Fruit fly (Drosophila melanogaster) whole organism, embryonic: Measurements from ENCODE around the gene CG3104.

Experiments used
- Aef1 ChIP-seq: fragments of 200-800 bp; sonication (Bioruptor generic); IDR thresholded peaks from 3 replicates; pipeline ENCODE4 v1.3.6; 2022; ENCODE audit warnings: missing biosample characterization, missing genetic modification characterization
- Bgb ChIP-seq: fragments of 200-800 bp; sonication (Bioruptor generic); IDR thresholded peaks from 2 replicates; pipeline ENCODE4 v1.3.6; 2022; ENCODE audit warnings: missing biosample characterization, missing genetic modification characterization; ENCODE audit not compliant: partially characterized antibody
- CG10209 ChIP-seq: fragments of 200-800 bp; sonication (Bioruptor generic); optimal IDR thresholded peaks from 3 replicates; lab custom pipeline; 2017; ENCODE audit warnings: missing biosample characterization, mild to moderate bottlenecking, missing genetic modification characterization, missing genetic modification reagents
- CG10543 ChIP-seq: fragments of 200-800 bp; sonication (Bioruptor generic); optimal IDR thresholded peaks from 3 replicates; lab custom pipeline; 2017; ENCODE audit warnings: missing biosample characterization, mild to moderate bottlenecking, missing genetic modification characterization, moderate library complexity
- CG11456 ChIP-seq: fragments of 200-800 bp; sonication (Bioruptor generic); IDR thresholded peaks from 3 replicates; pipeline ENCODE4 v1.3.6; 2022; ENCODE audit warnings: missing biosample characterization, missing genetic modification characterization
- CG13123 ChIP-seq: fragments of 200-800 bp; sonication (Bioruptor generic); optimal IDR thresholded peaks from 2 replicates; lab custom pipeline; 2016; ENCODE audit warnings: missing biosample characterization, missing genetic modification characterization
- CG13894 ChIP-seq: fragments of 200-800 bp; sonication (Bioruptor generic); optimal IDR thresholded peaks from 3 replicates; lab custom pipeline; 2018; ENCODE audit warnings: missing biosample characterization, mild to moderate bottlenecking, missing genetic modification characterization, moderate library complexity
- CG14014 ChIP-seq: fragments of 200-800 bp; sonication (Bioruptor generic); IDR thresholded peaks from 2 replicates; pipeline ENCODE4 v1.3.6; 2022; ENCODE audit warnings: missing biosample characterization, missing genetic modification characterization
- CG2875 ChIP-seq: fragments of 200-800 bp; sonication (Bioruptor generic); optimal IDR thresholded peaks from 2 replicates; lab custom pipeline; 2017; ENCODE audit warnings: missing biosample characterization, mild to moderate bottlenecking, missing genetic modification characterization, missing genetic modification reagents
- CG30431 ChIP-seq: fragments of 200-800 bp; sonication (Bioruptor generic); optimal IDR thresholded peaks from 2 replicates; lab custom pipeline; 2017; ENCODE audit warnings: missing biosample characterization, missing genetic modification characterization
- CG4360 ChIP-seq: fragments of 200-800 bp; sonication (Bioruptor generic); IDR thresholded peaks from 2 replicates; pipeline ENCODE4 v1.3.6; 2022; ENCODE audit warnings: missing biosample characterization, missing genetic modification characterization
- CG6272 ChIP-seq: fragments of 200-800 bp; sonication (Bioruptor generic); IDR thresholded peaks from 2 replicates; pipeline ENCODE4 v1.3.6; 2022; ENCODE audit warnings: missing biosample characterization, missing genetic modification characterization
- CG6854 ChIP-seq: fragments of 200-800 bp; sonication (Bioruptor generic); optimal IDR thresholded peaks from 3 replicates; lab custom pipeline; 2017; ENCODE audit warnings: missing biosample characterization, mild to moderate bottlenecking, missing genetic modification characterization
- CG7963 ChIP-seq: fragments of 200-800 bp; sonication (Bioruptor generic); IDR thresholded peaks from 3 replicates; pipeline ENCODE4 v1.3.6; 2022; ENCODE audit warnings: missing biosample characterization, missing genetic modification characterization; ENCODE audit not compliant: partially characterized antibody
- CG8089 ChIP-seq: fragments of 200-800 bp; sonication (Bioruptor generic); optimal IDR thresholded peaks from 3 replicates; lab custom pipeline; 2016; ENCODE audit warnings: missing biosample characterization, missing genetic modification characterization
- CG8281 ChIP-seq: fragments of 200-800 bp; sonication (Bioruptor generic); optimal IDR thresholded peaks from 2 replicates; lab custom pipeline; 2018; ENCODE audit warnings: missing biosample characterization, mild to moderate bottlenecking, missing genetic modification characterization, moderate library complexity
- D ChIP-seq, 2 experiments: fragments of 200-800 bp in 1 of 2; fragments of >200 bp in 1 of 2; sonication (Bioruptor generic) in 1 of 2; optimal IDR thresholded peaks; 2 replicates in 1 of 2; 3 replicates in 1 of 2; lab custom pipeline; 2017; ENCODE audit warnings: mild to moderate bottlenecking in 1 of 2, missing biosample characterization in 1 of 2, missing genetic modification characterization in 1 of 2, missing genetic modification reagents in 1 of 2
- ERR ChIP-seq: fragments of 200-800 bp; sonication (Bioruptor generic); optimal IDR thresholded peaks from 2 replicates; lab custom pipeline; 2016; ENCODE audit warnings: missing biosample characterization, missing genetic modification characterization
- Eip74EF ChIP-seq, 2 experiments: fragments of 200-800 bp in 1 of 2; fragments of >200 bp in 1 of 2; sonication (Bioruptor generic) in 1 of 2; optimal IDR thresholded peaks; 2 replicates each; lab custom pipeline; 2017 to 2019; ENCODE audit warnings: missing biosample characterization in 2 of 2, missing genetic modification characterization in 2 of 2, mild to moderate bottlenecking in 1 of 2, moderate library complexity in 1 of 2
- Elba2 ChIP-seq: fragments of 200-800 bp; sonication (Bioruptor generic); optimal IDR thresholded peaks from 3 replicates; lab custom pipeline; 2016; ENCODE audit warnings: missing biosample characterization, missing genetic modification characterization
- Fer1 ChIP-seq: fragments of 200-800 bp; sonication (Bioruptor generic); optimal IDR thresholded peaks from 2 replicates; lab custom pipeline; 2017; ENCODE audit warnings: missing biosample characterization, mild to moderate bottlenecking, missing genetic modification characterization
- HLH3B ChIP-seq: fragments of 200-800 bp; sonication (Bioruptor generic); IDR thresholded peaks from 2 replicates; pipeline ENCODE4 v1.3.6; 2022; ENCODE audit warnings: missing biosample characterization, missing genetic modification characterization
- HLH4C ChIP-seq: fragments of 200-800 bp; sonication (Bioruptor generic); IDR thresholded peaks from 3 replicates; pipeline ENCODE4 v1.3.6; 2022; ENCODE audit warnings: missing biosample characterization, missing genetic modification characterization; ENCODE audit not compliant: partially characterized antibody
- HmgD ChIP-seq: fragments of 200-800 bp; sonication (Bioruptor generic); optimal IDR thresholded peaks from 3 replicates; lab custom pipeline; 2016; ENCODE audit warnings: missing biosample characterization, missing genetic modification characterization
- Hr51 ChIP-seq, 2 experiments: fragments of 200-800 bp; sonication (Bioruptor generic); optimal IDR thresholded peaks; 2 replicates in 1 of 2; 3 replicates in 1 of 2; lab custom pipeline; 2016 to 2018; ENCODE audit warnings: missing biosample characterization in 2 of 2, missing genetic modification characterization in 2 of 2, mild to moderate bottlenecking in 1 of 2, moderate library complexity in 1 of 2
- Kr ChIP-seq: fragments of 200-800 bp; sonication (Bioruptor generic); optimal IDR thresholded peaks from 2 replicates; lab custom pipeline; 2017; ENCODE audit warnings: missing biosample characterization, mild to moderate bottlenecking, missing genetic modification characterization
- Myb ChIP-seq: fragments of 200-800 bp; sonication (Bioruptor generic); optimal IDR thresholded peaks from 2 replicates; lab custom pipeline; 2016; ENCODE audit warnings: missing biosample characterization, missing genetic modification characterization
- Oli ChIP-seq: fragments of 200-800 bp; sonication (Bioruptor generic); optimal IDR thresholded peaks from 2 replicates; lab custom pipeline; 2018; ENCODE audit warnings: missing biosample characterization, mild to moderate bottlenecking, missing genetic modification characterization, moderate library complexity
- Rx ChIP-seq: fragments of 200-800 bp; sonication (Bioruptor generic); IDR thresholded peaks from 2 replicates; pipeline ENCODE4 v1.3.6; 2022; ENCODE audit warnings: missing biosample characterization, missing genetic modification characterization
- TFAM ChIP-seq: fragments of 200-800 bp; sonication (Bioruptor generic); optimal IDR thresholded peaks from 2 replicates; lab custom pipeline; 2017; ENCODE audit warnings: missing biosample characterization, missing genetic modification characterization, inconsistent platforms
- Usf ChIP-seq: fragments of 200-800 bp; sonication (Bioruptor generic); optimal IDR thresholded peaks from 2 replicates; lab custom pipeline; 2017; ENCODE audit warnings: missing genotype, missing biosample characterization, missing genetic modification characterization
- Vsx1 ChIP-seq: fragments of 200-800 bp; sonication (Bioruptor generic); optimal IDR thresholded peaks from 2 replicates; lab custom pipeline; 2017; ENCODE audit warnings: missing biosample characterization, mild to moderate bottlenecking, missing genetic modification characterization, missing genetic modification reagents
- caup ChIP-seq: fragments of 200-800 bp; sonication (Bioruptor generic); optimal IDR thresholded peaks from 3 replicates; lab custom pipeline; 2017; ENCODE audit warnings: missing biosample characterization, mild to moderate bottlenecking, missing genetic modification characterization, moderate library complexity; ENCODE audit not compliant: severe bottlenecking
- chinmo ChIP-seq: fragments of 200-800 bp; sonication (Bioruptor generic); IDR thresholded peaks from 4 replicates; pipeline ENCODE4 v1.3.6; 2022; ENCODE audit warnings: missing biosample characterization, missing genetic modification characterization; ENCODE audit not compliant: partially characterized antibody
- crp ChIP-seq, 2 experiments: fragments of 200-800 bp; sonication (Bioruptor generic); optimal IDR thresholded peaks; 2 replicates in 1 of 2; 3 replicates in 1 of 2; lab custom pipeline; 2017; ENCODE audit warnings: missing biosample characterization in 2 of 2, missing genetic modification characterization in 2 of 2, mild to moderate bottlenecking in 1 of 2, moderate library complexity in 1 of 2
- da ChIP-seq: fragments of 200-800 bp; sonication (Bioruptor generic); optimal IDR thresholded peaks from 2 replicates; lab custom pipeline; 2016; ENCODE audit warnings: missing biosample characterization, missing genetic modification characterization
- gfzf ChIP-seq: fragments of 200-800 bp; sonication (Bioruptor generic); optimal IDR thresholded peaks from 2 replicates; lab custom pipeline; 2016; ENCODE audit warnings: missing biosample characterization, mild to moderate bottlenecking, missing genetic modification characterization, moderate library complexity
- grn ChIP-seq: fragments of 200-800 bp; sonication (Bioruptor generic); optimal IDR thresholded peaks from 3 replicates; lab custom pipeline; 2017; ENCODE audit warnings: missing biosample characterization, missing genetic modification characterization
- gsb ChIP-seq: fragments of 200-800 bp; sonication (Bioruptor generic); IDR thresholded peaks from 2 replicates; pipeline ENCODE4 v1.3.6; 2022; ENCODE audit warnings: missing biosample characterization, missing genetic modification characterization
- gsb-n ChIP-seq: fragments of 200-800 bp; sonication (Bioruptor generic); optimal IDR thresholded peaks from 3 replicates; lab custom pipeline; 2018; ENCODE audit warnings: missing biosample characterization, mild to moderate bottlenecking, missing genetic modification characterization
- hth ChIP-seq: fragments of >200 bp; optimal IDR thresholded peaks from 2 replicates; lab custom pipeline; 2017; ENCODE audit warnings: inconsistent platforms
- jing ChIP-seq: fragments of 200-800 bp; sonication (Bioruptor generic); optimal IDR thresholded peaks from 2 replicates; lab custom pipeline; 2018; ENCODE audit warnings: missing biosample characterization, mild to moderate bottlenecking, missing genetic modification characterization
- nerfin-1 ChIP-seq: fragments of 200-800 bp; sonication (Bioruptor generic); optimal IDR thresholded peaks from 3 replicates; lab custom pipeline; 2019; ENCODE audit warnings: missing biosample characterization, mild to moderate bottlenecking, missing genetic modification characterization, moderate library complexity
- pita ChIP-seq: fragments of 200-800 bp; sonication (Bioruptor generic); optimal IDR thresholded peaks from 2 replicates; lab custom pipeline; 2017; ENCODE audit warnings: missing biosample characterization, mild to moderate bottlenecking, missing genetic modification characterization
- rib ChIP-seq: fragments of 200-800 bp; sonication (Bioruptor generic); IDR thresholded peaks from 2 replicates; pipeline ENCODE4 v1.3.6; 2022; ENCODE audit warnings: missing biosample characterization, missing genetic modification characterization
- stwl ChIP-seq: fragments of 200-800 bp; sonication (Bioruptor generic); optimal IDR thresholded peaks from 3 replicates; lab custom pipeline; 2018; ENCODE audit warnings: missing biosample characterization, mild to moderate bottlenecking, missing genetic modification characterization, moderate library complexity
- zf30C ChIP-seq: fragments of 200-800 bp; sonication (Bioruptor generic); optimal IDR thresholded peaks from 3 replicates; lab custom pipeline; 2018; ENCODE audit warnings: missing biosample characterization, mild to moderate bottlenecking, missing genetic modification characterization
- zfh1 ChIP-seq: fragments of 200-800 bp; sonication (Bioruptor generic); IDR thresholded peaks from 3 replicates; pipeline ENCODE4 v1.3.6; 2022; ENCODE audit warnings: missing biosample characterization, missing genetic modification characterization

Gene CG3104

DNA sequence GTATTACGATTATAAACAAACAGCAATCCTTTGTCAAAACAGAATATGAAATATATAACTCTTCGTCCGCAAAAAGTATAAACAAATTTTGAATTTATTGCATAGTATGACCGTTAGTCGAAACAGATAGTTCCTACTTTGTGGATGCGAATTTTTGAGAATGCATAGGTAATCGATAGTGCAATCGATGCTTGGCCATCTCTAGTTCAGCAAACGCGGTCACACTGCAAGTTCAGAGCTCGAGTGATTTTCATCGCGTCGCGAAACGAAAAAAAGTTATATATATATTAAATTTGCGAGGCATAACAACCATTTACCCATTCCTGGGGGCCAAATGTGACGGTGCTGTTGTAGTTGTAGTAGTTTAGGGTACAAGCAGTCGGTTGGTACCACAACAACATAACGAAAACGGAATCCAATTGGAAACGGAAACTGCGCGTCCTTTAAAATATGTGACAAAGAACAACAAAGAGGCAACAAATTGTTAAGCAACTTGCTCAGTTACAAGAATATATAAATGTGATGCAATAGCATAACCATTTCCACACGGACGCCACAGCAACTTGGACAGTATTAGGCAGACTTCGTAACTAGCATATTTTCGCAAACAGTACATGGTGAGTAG lies 1.5 kb upstream of the CG3104 start, which contains the start of gene CG2991 (continued):
- TF ChIP-seq jing (GFP tag; lab: Kevin White, UChicago) = no peak
- TF ChIP-seq gsb (GFP tag; lab: Robert Waterston, UW) = no peak
- TF ChIP-seq stwl (tag; lab: Kevin White, UChicago) = peak; percentile 84
- no peak for TF ChIP-seq CG8089 (GFP tag; lab: Kevin White, UChicago)
- TF ChIP-seq HmgD (GFP tag; lab: Kevin White, UChicago) = no peak
- no peak for TF ChIP-seq TFAM
- TF ChIP-seq Aef1 (GFP tag; lab: Robert Waterston, UW) = no peak
- no peak for TF ChIP-seq CG2875 (GFP tag; lab: Kevin White, UChicago)
- TF ChIP-seq grn (GFP tag; lab: Kevin White, UChicago) = no peak
- TF ChIP-seq zfh1 (GFP tag; lab: Robert Waterston, UW) = no peak
- peak; percentile 90; the same call in 3 of the 4 replicates for TF ChIP-seq chinmo (GFP tag; lab: Robert Waterston, UW)
- TF ChIP-seq caup (GFP tag; lab: Kevin White, UChicago) = peak; percentile 56
- peak; percentile 91 for TF ChIP-seq Elba2 (GFP tag; lab: Kevin White, UChicago)
- TF ChIP-seq D (optimal IDR thresholded peaks at IDR 0.05; lab: Kevin White, UChicago) = no peak
- TF ChIP-seq D (GFP tag; optimal IDR thresholded peaks at IDR 0.05; lab: Kevin White, UChicago) = no peak
- no peak for TF ChIP-seq CG6854 (GFP tag; lab: Kevin White, UChicago)
- TF ChIP-seq pita (GFP tag; lab: Kevin White, UChicago) = no peak
- peak; percentile 73 for TF ChIP-seq CG13894 (tag; lab: Kevin White, UChicago)
- TF ChIP-seq HLH4C = peak; percentile 59; the same call in 2 of the 3 replicates
- no peak for TF ChIP-seq Usf (GFP tag; lab: Kevin White, UChicago)
- peak in 1 of 2 experiments; percentile 24 for TF ChIP-seq Hr51 (GFP tag; optimal IDR thresholded peaks at IDR 0.05; lab: Kevin White, UChicago)
- TF ChIP-seq CG11456 (GFP tag; lab: Robert Waterston, UW) = no peak
- no peak for TF ChIP-seq zf30C (GFP tag; lab: Kevin White, UChicago)
- no peak for TF ChIP-seq hth (lab: Kevin White, UChicago)
- TF ChIP-seq CG13123 (GFP tag; lab: Kevin White, UChicago) = no peak
- no peak for TF ChIP-seq CG30431 (GFP tag; lab: Kevin White, UChicago)
- TF ChIP-seq CG8281 (tag; lab: Kevin White, UChicago) = no peak
- peak; percentile 55 for TF ChIP-seq Fer1 (GFP tag; lab: Kevin White, UChicago)
- no peak for TF ChIP-seq Rx (GFP tag; lab: Robert Waterston, UW)
- no peak for TF ChIP-seq CG6272 (GFP tag; lab: Robert Waterston, UW)
- peak; percentile 64 for TF ChIP-seq CG10543 (GFP tag; lab: Kevin White, UChicago)
- TF ChIP-seq nerfin-1 (tag; lab: Kevin White, UChicago) = peak; percentile 9
- peak in 1 of 2 experiments; percentile 28 for TF ChIP-seq Eip74EF (GFP tag; optimal IDR thresholded peaks at IDR 0.05; lab: Kevin White, UChicago)
- TF ChIP-seq CG10209 (GFP tag; lab: Kevin White, UChicago) = no peak
- TF ChIP-seq gsb-n (tag; lab: Kevin White, UChicago) = peak; percentile 56
- TF ChIP-seq Myb (GFP tag; lab: Kevin White, UChicago) = peak; percentile 56
- peak; percentile 92 for TF ChIP-seq gfzf
- TF ChIP-seq CG14014 (GFP tag; lab: Robert Waterston, UW) = peak; percentile 15; the same call in 1 of the 2 replicates
- no peak for TF ChIP-seq crp (GFP tag; optimal IDR thresholded peaks at IDR 0.05; lab: Kevin White, UChicago)
- TF ChIP-seq CG7963 (GFP tag; lab: Robert Waterston, UW) = peak; percentile 70; the same call in 2 of the 3 replicates
- TF ChIP-seq HLH3B (GFP tag; lab: Robert Waterston, UW) = no peak
- peak; percentile 38; the same call in 1 of the 2 replicates for TF ChIP-seq rib (GFP tag; lab: Robert Waterston, UW)
- TF ChIP-seq Oli (tag; lab: Kevin White, UChicago) = no peak
- TF ChIP-seq Bgb = peak; percentile 91
- peak; percentile 51 for TF ChIP-seq ERR (GFP tag; lab: Kevin White, UChicago)
- no peak; the same call in 1 of the 2 replicates for TF ChIP-seq CG4360 (GFP tag; lab: Robert Waterston, UW)
- peak; percentile 34 for TF ChIP-seq Vsx1
- no peak for TF ChIP-seq da (GFP tag; lab: Kevin White, UChicago)
- TF ChIP-seq Kr (GFP tag; lab: Kevin White, UChicago) = no peak
